Fruit fly (Drosophila melanogaster): ENCODE results near the gene CG46448.

CG46448 gene

DNA sequence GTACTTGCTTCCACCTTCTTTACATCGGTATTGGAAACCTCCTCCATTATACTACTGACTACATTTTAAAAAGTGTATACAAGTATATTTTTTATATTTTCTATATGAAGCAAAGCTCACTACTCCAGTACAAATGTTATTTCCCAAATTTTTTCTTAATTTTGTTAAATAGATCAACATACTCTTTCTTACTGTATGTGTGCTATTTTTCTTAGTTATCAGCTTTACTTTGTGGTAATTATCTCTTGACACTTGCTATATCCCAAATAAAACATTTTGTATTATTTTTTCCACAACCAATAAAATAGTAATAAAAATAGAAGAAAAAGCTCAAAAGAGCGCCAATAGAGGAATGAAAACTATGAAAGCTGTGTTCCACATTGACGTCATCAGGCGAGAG lies 871 bp upstream of the CG46448 start, which contains the start of gene CG43750:
CG43750 (minus strand) TSS at position 101 of the 400 bp plus-strand sequence.
- TF ChIP-seq Eip93F (GFP tag; optimal IDR thresholded peaks at IDR 0.05) (no peak), CG8632 (GFP tag; optimal IDR thresholded peaks at IDR 0.05) (no peak), CG10669 (GFP tag; optimal IDR thresholded peaks at IDR 0.05) (no peak), salr (GFP tag; optimal IDR thresholded peaks at IDR 0.05) (no peak), CG31627 (GFP tag; optimal IDR thresholded peaks at IDR 0.05) (no peak), Smox (GFP tag; optimal IDR thresholded peaks at IDR 0.05) (no peak), fd85E (GFP tag; optimal IDR thresholded peaks at IDR 0.05) (no peak), OdsH (GFP tag; optimal IDR thresholded peaks at IDR 0.05) (no peak), lz (GFP tag; optimal IDR thresholded peaks at IDR 0.05) (no peak), CG32006 (GFP tag; optimal IDR thresholded peaks at IDR 0.05) (no peak), Eip78C (GFP tag) (no peak), CG15336 (GFP tag; IDR thresholded peaks at IDR 0.05) (no peak), Met (GFP tag; optimal IDR thresholded peaks at IDR 0.05) (no peak), CG6276 (GFP tag; optimal IDR thresholded peaks at IDR 0.05) (no peak), Hr38 (GFP tag; optimal IDR thresholded peaks at IDR 0.05) (no peak), CG6792 (GFP tag; optimal IDR thresholded peaks at IDR 0.05) (no peak), CG4318 (GFP tag; optimal IDR thresholded peaks at IDR 0.05) (no peak), CG3032 (tag; optimal IDR thresholded peaks at IDR 0.05) (no peak)

DNA sequence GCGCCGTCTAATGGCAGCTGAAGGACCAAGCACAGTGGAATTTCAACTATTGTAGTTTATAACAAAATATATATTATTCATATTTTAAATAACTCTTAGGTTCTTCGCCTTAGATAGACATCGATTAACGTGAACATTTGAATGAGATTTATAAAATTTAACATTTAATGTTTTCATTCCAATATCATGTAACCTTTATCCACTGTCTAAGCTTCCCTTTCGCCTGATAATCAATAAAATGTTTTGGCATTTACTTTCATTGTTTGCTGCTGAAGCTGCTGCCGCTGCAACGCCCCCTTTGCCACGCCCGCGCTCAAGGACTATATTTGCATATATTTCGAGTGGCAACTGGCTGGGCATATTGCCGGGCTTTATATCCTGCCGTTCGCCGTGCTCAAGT lies 3.4 kb downstream of the CG46448 start:
- TF ChIP-seq Eip78C (GFP tag) (peak; percentile 38), topi (GFP tag; optimal IDR thresholded peaks at IDR 0.05) (no peak), svp (GFP tag) (peak; percentile 51)

DNA sequence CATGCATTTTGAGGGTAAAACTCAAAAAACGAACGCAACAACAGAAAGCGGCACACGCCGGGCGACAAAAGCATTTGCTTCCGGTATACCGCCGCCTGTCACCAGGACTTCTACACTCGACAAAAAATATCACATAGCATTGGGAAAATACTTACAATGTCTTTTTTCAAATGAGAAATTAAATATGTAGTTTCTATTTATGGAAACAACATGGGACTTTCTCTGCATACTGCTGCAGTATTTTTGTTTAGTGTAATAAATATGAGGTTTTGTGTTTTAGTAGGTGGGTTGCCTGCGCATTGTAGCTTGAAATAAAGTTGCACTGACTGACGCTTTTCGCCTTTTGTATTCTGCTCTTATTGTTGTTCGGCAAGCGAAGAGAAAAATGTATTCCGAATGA lies 5.6 kb downstream of the CG46448 start:
- TF ChIP-seq CG8119 (GFP tag; IDR thresholded peaks at IDR 0.05) = no peak
- peak; percentile 8 for TF ChIP-seq CG31627 (GFP tag; optimal IDR thresholded peaks at IDR 0.05)
- TF ChIP-seq net (GFP tag; optimal IDR thresholded peaks at IDR 0.05) = no peak
- TF ChIP-seq esn (GFP tag; optimal IDR thresholded peaks at IDR 0.05) = no peak
- TF ChIP-seq CG7368 (GFP tag; optimal IDR thresholded peaks at IDR 0.05) = no peak
- TF ChIP-seq Blimp-1 (GFP tag; optimal IDR thresholded peaks at IDR 0.05) = no peak
- TF ChIP-seq Eip93F (GFP tag; optimal IDR thresholded peaks at IDR 0.05) = no peak
- TF ChIP-seq CG1621 (tag; optimal IDR thresholded peaks at IDR 0.05) = no peak
- no peak for TF ChIP-seq eg (GFP tag; IDR thresholded peaks at IDR 0.05)
- no peak for TF ChIP-seq fd85E (GFP tag; optimal IDR thresholded peaks at IDR 0.05)
- TF ChIP-seq Hr39 (GFP tag; optimal IDR thresholded peaks at IDR 0.05) = no peak
- TF ChIP-seq CG16779 (tag; optimal IDR thresholded peaks at IDR 0.05) = no peak
- TF ChIP-seq CG11762 (GFP tag; optimal IDR thresholded peaks at IDR 0.05; ENCODE audit: insufficient read depth) = no peak
- TF ChIP-seq CG6854 (GFP tag; optimal IDR thresholded peaks at IDR 0.05) = no peak
- TF ChIP-seq salr (GFP tag; optimal IDR thresholded peaks at IDR 0.05) = no peak
- TF ChIP-seq svp (GFP tag) = peak; percentile 39
- no peak for TF ChIP-seq Ets96B (tag; optimal IDR thresholded peaks at IDR 0.05)
- TF ChIP-seq CG11294 (GFP tag; IDR thresholded peaks at IDR 0.05) = no peak
- TF ChIP-seq CG11902 (GFP tag; optimal IDR thresholded peaks at IDR 0.05) = no peak
- peak; percentile 9 for TF ChIP-seq Met (GFP tag; optimal IDR thresholded peaks at IDR 0.05)
- TF ChIP-seq CG4318 (GFP tag; optimal IDR thresholded peaks at IDR 0.05) = no peak
- TF ChIP-seq vri (GFP tag; optimal IDR thresholded peaks at IDR 0.05) = no peak
- no peak for TF ChIP-seq fkh (GFP tag; optimal IDR thresholded peaks at IDR 0.05)
- no peak for TF ChIP-seq CG8632 (GFP tag; optimal IDR thresholded peaks at IDR 0.05)
- peak; percentile 2 for TF ChIP-seq lz (GFP tag; optimal IDR thresholded peaks at IDR 0.05)
- peak; percentile 57 for TF ChIP-seq Eip78C (GFP tag)
- no peak for TF ChIP-seq CG32006 (GFP tag; optimal IDR thresholded peaks at IDR 0.05)
- TF ChIP-seq Sox15 (GFP tag; optimal IDR thresholded peaks at IDR 0.05) = no peak
- peak; percentile 26 for TF ChIP-seq Smox (GFP tag; optimal IDR thresholded peaks at IDR 0.05)
- no peak for TF ChIP-seq fd59A (GFP tag; optimal IDR thresholded peaks at IDR 0.05)
- TF ChIP-seq Lpt (GFP tag; optimal IDR thresholded peaks at IDR 0.05) = no peak
- TF ChIP-seq Sox102F (GFP tag; optimal IDR thresholded peaks at IDR 0.05) = no peak
- peak; percentile 24 for TF ChIP-seq topi (GFP tag; optimal IDR thresholded peaks at IDR 0.05)
- TF ChIP-seq dsx (GFP tag; optimal IDR thresholded peaks at IDR 0.05; ENCODE audit: poor library complexity, severe bottlenecking) = no peak
- peak; percentile 4 for TF ChIP-seq CG10631 (GFP tag; optimal IDR thresholded peaks at IDR 0.05)
- no peak for TF ChIP-seq OdsH (GFP tag; optimal IDR thresholded peaks at IDR 0.05)
- TF ChIP-seq CG3032 (tag; optimal IDR thresholded peaks at IDR 0.05) = no peak
- TF ChIP-seq CG10669 (GFP tag; optimal IDR thresholded peaks at IDR 0.05) = peak; percentile 6
- TF ChIP-seq ss (GFP tag; optimal IDR thresholded peaks at IDR 0.05) = no peak
- no peak for TF ChIP-seq CG6792 (GFP tag; optimal IDR thresholded peaks at IDR 0.05)
- TF ChIP-seq spab (GFP tag; optimal IDR thresholded peaks at IDR 0.05) = no peak
- no peak for TF ChIP-seq Ets21C (GFP tag; optimal IDR thresholded peaks at IDR 0.05)
- no peak for TF ChIP-seq achi (GFP tag; optimal IDR thresholded peaks at IDR 0.05)
